Fruit fly (Drosophila melanogaster) S2 (cell line): ENCODE measurements around the gene CG4161.

Experiments
- CG8478 ChIP-seq: fragments of >200 bp; optimal IDR thresholded peaks from 2 replicates; lab custom pipeline; 2018
- CTCF ChIP-seq, 2 experiments: fragments of >200 bp; optimal IDR thresholded peaks; 2 replicates each; lab custom pipeline; 2018

CG4161 gene

DNA sequence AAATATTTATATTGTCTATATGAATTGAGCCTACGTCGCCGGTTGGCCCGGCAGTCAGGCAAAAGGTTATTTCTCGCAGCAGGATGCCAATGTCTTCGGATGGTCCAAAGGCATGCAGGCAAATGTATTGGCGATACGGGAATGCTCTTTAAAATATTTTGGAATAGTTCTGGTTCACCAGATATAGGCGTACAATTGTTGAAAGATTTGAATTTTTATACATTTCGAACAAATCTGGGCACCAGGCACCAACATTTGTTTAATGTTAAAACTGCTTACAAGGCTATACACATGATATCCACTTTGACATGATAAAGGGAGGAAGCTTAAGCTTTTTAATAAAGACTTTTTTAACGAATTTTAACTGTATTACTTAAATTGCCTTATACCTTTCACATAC lies 22.9 kb upstream of the CG4161 start:
- no peak for TF ChIP-seq CG8478 (lab: Kevin White, UChicago)
- no peak for TF ChIP-seq CTCF (optimal IDR thresholded peaks at IDR 0.05; lab: Kevin White, UChicago)

DNA sequence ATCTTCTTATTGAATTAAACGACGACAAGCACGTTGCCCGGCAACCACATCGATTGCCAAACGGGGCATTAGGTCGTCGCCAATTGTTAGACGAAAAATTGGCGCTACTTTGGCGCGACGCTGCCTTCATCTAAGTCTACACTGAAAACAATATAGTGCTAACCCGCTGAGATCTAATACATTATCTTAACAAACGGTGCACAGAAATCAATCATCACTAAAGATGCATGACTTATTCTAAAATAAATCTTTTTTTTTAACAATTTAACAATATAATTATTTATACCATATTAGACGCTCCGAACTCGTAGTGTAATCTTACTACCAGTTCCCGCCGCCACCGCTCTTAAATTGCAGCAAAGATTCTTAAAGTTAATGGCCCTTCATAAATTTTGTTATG lies 21.3 kb upstream of the CG4161 start:
- TF ChIP-seq CG8478 (lab: Kevin White, UChicago): no peak
- TF ChIP-seq CTCF (optimal IDR thresholded peaks at IDR 0.05; lab: Kevin White, UChicago): no peak

DNA sequence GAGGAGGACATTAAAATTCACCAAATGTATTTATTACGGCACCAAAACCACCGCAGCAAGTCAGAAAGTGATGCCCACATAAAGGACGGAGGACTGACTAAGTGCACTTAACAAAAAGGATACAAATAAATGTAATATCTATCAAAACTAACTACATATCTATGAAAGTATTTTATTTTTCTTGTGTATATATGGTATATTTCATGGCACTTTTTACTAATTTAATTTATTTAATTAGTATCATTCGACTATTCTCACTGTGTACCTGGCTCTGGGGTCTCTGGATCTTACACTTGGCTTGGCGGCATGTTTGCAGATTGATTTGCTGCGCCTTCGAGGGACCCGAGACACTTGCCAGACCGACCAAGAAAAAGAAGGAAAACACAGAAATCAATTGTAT lies 19.0 kb upstream of the CG4161 start:
- TF ChIP-seq CG8478 (lab: Kevin White, UChicago) (no peak), CTCF (optimal IDR thresholded peaks at IDR 0.05; lab: Kevin White, UChicago) (no peak)

DNA sequence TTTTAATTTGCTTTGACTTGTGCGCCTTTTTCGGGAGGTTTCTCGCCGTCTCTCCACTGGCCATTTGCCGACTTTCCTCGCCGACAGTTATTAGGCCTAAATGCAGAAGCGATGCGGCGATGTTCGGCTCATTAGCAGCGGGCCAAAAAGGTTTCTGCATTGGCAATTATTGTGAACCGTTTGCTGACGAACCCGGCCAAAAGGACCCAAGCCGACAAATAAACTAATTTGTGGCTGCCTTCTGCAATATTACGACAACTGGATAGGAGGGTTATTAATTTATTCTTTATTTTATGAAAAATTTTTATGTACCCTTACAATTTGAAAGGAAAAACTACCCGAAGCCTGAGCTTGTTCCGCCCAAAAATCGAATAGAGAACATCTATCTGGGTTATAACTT lies 14.8 kb upstream of the CG4161 start, which contains the start of gene CG44869:
TSS of gene CG44869 (minus strand) at position 101 of the 400 bp plus-strand sequence.
- TF ChIP-seq CG8478 (lab: Kevin White, UChicago) (no peak), CTCF (optimal IDR thresholded peaks at IDR 0.05; lab: Kevin White, UChicago) (no peak)

DNA sequence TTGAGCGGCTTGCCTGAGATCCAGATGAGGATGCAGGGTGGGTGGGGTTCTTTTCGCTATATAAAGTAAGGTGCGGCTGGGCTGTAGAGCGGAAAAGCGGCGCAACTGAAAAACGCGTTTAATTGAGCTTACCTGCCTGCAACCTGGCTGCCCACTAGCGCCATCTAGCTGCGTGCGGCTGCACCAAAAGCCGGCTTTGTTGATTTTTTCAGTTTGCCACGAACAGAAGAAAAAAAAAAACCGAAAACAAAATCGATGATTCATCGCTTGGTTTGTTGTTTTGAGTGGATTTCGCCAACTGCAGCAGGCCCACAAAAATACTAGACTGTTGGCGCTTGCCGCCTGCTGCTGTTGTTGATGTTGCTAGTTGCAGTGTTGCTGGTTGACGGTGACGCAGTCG lies 10.6 kb upstream of the CG4161 start:
- peak; percentile 83 to 85 for TF ChIP-seq CTCF (optimal IDR thresholded peaks at IDR 0.05; lab: Kevin White, UChicago)
- TF ChIP-seq CG8478 (lab: Kevin White, UChicago): no peak

DNA sequence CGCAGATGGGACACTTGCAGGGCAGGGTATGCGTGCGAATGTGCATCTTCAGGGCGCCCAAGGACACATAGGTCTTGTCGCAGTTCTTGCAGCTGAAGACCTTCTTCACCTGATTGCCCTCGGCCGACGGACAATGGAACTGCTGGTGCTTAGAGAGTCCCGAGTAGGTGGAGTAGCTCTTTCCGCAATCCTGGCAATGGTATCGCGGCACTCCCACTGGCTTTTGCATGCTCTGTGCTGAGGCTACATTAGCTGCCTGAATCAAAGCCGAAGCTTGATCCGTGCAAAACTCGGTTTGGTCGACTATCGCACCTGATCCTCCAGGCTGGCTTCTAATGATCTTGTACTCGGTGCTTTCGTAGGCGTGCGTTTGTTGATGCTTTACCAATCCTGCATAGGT lies 9.0 kb upstream of the CG4161 start:
- TF ChIP-seq CG8478 (lab: Kevin White, UChicago): no peak
- no peak for TF ChIP-seq CTCF (optimal IDR thresholded peaks at IDR 0.05; lab: Kevin White, UChicago)

DNA sequence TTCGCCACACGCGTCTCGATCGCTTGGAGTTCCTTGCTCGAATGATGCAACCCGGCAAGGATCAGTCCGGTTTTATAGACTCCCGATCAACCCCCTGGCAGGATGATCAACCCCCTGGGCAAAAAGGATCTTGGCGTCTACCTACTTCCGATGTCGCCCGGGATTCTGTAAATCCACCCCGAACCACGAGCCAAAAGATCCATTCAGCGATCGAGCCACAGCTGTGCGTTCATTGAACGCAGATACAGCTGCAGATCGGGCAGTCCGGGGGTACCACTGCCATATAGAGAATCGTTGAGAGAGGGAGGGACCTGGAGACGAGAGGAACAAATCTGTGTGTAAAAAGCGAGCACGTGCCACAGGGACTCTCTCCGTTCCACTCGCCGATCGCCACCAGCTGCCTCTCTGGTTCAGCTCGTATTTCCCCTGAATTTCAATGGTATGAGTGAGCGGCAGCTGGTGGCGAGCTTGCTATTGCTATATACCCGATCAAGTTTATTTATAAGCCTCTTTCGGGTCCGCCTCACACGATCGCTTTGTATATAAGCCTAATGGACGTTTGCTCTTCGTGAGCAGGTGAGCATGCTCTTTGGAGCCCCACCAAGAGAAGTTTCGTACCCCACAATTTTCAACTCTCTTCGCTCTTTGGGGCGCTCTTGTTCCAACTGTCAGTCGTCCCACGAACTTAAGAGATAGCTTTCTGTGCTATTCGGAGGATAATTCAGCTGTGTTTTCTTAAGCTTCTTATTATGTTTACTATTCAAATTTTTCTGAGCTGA lies 7.4 kb upstream of the CG4161 start, which contains the start of gene wor:
TSS of gene wor (minus strand) at position 51 of the 779 bp plus-strand sequence.
- no peak for TF ChIP-seq CTCF (optimal IDR thresholded peaks at IDR 0.05; lab: Kevin White, UChicago)

DNA sequence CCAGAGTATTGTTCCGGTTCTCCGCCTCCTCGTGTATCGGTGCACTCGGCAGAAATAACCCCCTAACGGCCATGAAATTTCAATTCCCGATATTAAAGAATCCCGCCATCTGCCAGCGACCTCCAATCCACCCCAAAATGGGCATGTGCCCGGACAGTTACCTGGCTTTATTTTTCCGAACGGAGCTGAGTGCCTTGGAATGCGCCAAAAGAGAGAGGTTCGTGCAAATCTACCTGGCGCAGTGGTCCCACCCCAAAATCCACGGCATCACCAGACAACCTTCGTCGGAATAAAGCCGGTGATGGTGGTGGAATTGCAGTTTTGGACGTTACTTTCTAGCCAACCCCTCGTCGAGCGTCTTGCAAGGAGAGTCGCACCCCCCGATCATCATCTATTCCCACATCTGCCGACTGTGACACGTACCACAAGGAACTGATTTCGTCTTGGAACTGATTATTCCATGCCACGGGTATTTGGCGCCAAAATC lies 6.3 kb upstream of the CG4161 start:
- TF ChIP-seq CG8478 (lab: Kevin White, UChicago) (no peak), CTCF (optimal IDR thresholded peaks at IDR 0.05; lab: Kevin White, UChicago) (no peak)

DNA sequence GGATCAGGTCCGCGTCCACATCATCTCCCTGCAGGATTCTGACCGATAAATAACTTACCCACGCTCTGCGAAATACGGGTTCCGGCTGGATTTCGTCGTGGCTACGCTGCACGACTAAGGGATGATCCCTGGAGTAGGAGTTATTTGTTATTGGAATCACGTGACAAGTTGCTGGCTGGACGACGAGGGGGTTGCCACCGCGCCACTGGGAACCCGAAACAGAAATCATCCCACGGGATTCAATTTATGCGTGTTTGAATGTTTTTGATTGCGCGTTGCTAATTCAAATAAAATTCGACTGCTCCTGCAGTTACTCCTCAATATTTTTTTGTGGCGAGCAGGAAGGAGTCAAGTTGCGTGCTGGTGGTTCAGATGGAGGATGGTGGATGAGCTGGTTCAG lies 3.4 kb upstream of the CG4161 start:
- TF ChIP-seq CTCF (optimal IDR thresholded peaks at IDR 0.05; lab: Kevin White, UChicago): no peak
- no peak for TF ChIP-seq CG8478 (lab: Kevin White, UChicago)

DNA sequence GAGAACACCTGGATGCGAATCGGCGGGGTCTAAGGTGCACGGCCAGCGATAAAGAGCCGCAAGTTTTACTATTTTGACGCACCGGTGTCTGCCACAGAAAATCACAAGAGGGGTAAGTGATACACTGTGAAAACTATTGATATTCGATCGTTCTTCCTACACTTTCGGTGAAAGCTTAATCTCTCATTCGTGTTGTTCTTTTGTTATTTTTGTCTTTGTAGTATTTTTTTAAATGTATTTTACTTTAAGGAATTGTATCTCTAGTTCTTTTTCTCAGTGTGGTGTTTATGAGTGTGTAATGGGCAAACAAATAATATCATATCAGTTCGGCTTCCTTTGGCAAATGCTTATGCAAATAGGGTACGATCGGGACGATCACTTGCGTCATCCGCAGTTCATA lies 849 bp upstream of the CG4161 start:
- no peak for TF ChIP-seq CTCF (optimal IDR thresholded peaks at IDR 0.05; lab: Kevin White, UChicago)
- no peak for TF ChIP-seq CG8478 (lab: Kevin White, UChicago)

DNA sequence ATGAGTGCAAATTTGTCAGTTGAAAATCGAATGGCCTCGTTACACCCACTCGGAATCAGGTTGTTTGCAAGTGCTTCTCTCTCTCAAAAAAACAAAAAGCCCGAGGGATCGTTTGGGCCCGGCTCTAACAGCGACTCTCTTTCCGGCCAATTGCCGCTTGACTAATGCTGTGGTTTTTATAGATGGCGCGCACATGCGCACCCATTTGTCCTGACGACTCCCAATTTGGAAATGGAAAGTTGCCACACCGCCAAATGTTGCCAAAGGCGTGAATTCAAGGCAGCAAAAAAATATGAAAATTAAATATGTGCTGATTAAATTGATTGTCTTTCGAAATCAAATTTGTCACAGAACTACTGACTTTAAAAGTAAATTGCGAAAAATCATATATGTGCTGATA lies 1.8 kb downstream of the CG4161 start:
- TF ChIP-seq CG8478 (lab: Kevin White, UChicago) (no peak), CTCF (optimal IDR thresholded peaks at IDR 0.05; lab: Kevin White, UChicago) (peak in 1 of 2 experiments; percentile 23)

DNA sequence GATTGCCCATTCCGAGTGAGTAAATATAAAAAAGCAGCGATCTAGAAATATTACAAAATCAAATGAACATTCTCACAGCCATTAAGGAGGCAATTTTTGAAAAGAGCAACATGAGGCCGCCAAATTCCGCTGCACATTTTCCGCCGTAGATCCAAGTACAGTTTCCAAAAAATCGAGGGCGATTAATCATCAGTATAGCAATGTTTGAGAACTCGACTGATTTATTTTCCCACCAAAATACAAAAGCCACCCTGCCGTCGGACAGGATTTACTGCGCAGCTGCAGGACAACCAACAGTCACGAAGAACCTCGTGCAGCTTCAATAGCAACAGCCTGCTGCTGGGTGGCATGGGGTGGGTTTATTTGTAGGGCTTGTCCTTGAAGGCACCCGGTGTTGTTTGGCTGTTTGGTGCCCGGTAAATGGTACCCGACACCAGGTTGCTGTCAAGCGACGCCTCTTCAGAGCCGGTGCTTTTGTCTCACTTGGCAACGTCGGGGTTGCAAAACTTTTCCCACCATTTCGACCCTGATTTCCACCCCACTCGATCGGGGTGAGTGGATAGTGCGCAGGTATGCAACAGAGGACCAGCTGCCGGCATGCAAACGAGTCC lies 2.7 kb downstream of the CG4161 start:
- no peak for TF ChIP-seq CG8478 (lab: Kevin White, UChicago)
- TF ChIP-seq CTCF (optimal IDR thresholded peaks at IDR 0.05; lab: Kevin White, UChicago): no peak

DNA sequence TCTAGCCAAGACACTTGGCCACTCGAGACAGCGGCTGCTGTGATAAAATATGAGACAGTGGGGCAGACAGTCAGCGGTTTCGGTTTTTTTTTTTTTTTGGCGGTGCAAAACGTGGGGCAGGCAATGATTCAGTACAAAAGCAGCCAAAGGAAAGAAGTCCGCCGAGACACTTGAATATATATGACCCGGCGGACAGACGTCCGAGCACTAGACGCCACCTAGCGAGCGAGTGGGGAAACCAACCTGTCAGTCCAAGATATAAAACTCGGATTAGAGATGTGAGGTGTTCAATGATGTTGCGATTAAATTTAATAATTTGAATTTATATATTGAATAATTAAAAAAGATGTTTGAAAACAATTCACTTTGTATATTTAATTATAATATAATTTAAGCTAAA lies 5.8 kb downstream of the CG4161 start:
- no peak for TF ChIP-seq CG8478 (lab: Kevin White, UChicago)
- peak; percentile 82 to 84 for TF ChIP-seq CTCF (optimal IDR thresholded peaks at IDR 0.05; lab: Kevin White, UChicago)

DNA sequence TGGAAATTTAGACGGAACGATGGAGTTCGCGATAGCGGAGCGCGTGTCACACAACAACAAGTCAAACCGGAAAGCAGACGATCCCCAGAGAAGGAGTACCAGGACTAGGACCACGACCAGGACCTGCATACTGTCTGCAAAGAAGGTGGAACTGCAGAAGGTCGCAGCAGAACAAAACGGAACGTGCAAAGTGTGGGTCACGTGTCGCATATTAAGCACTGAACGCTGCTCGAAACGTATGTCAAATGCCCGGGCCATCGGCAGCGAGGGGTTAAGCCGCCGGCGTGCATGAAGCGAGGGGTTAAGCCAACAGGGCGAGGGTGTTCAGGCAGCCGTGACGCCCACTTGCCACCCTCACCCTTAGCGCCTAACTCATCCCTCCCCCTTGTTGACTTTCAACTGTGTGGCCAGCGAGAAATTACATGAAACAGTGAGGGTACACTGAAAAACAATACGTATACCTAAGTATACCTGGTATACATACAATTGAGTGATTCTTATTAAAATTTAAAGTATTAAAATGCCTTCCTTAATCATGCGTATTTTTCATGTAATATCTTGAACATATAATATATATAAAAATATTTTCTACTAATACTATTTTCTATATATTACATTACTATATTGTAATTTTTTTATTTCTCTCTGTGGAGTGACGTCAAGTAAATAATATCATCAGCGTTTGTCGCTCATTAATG lies 8.9 kb downstream of the CG4161 start:
- TF ChIP-seq CTCF (optimal IDR thresholded peaks at IDR 0.05; lab: Kevin White, UChicago) (no peak), CG8478 (lab: Kevin White, UChicago) (no peak)

DNA sequence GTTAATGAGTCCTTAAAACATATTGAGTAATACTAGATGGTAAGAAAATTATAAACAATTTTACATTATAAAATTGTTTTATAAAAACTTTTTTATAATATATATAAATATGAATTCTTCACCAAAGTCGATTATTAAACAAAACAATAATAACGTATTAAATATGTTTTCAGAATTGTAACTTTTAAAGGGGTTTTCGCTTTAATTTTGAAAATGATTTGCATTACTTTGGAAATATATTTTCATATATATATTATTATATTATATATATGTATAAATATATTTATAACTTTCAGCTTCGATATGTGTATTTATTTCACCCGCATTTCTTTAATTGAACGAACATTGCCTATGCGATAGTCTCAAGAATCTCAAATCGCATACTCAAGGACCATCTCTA lies 25.0 kb downstream of the CG4161 start:
- TF ChIP-seq CTCF (optimal IDR thresholded peaks at IDR 0.05; lab: Kevin White, UChicago) (no peak), CG8478 (lab: Kevin White, UChicago) (no peak)
